Worm (Caenorhabditis elegans) whole organism, L2 larva: Measurements from ENCODE around the gene fem-3.

Source experiments
- C34F6.9 ChIP-seq: fragments of 150-350 bp; optimal IDR thresholded peaks from 2 replicates; lab custom pipeline; 2014; ENCODE audit warnings: missing biosample characterization, missing genetic modification characterization
- F13H6.1 ChIP-seq: sonication (generic microtip); optimal IDR thresholded peaks from 2 replicates; lab custom pipeline; 2016; ENCODE audit warnings: missing genetic modification characterization, missing compliant biosample characterization
- Y55F3AM.14 ChIP-seq: fragments of 200-800 bp; sonication (Bioruptor generic); optimal IDR thresholded peaks from 2 replicates; lab custom pipeline; 2018; ENCODE audit warnings: mild to moderate bottlenecking, missing genetic modification characterization, missing compliant biosample characterization
- ZK546.5 ChIP-seq: sonication (generic microtip); optimal IDR thresholded peaks from 2 replicates; lab custom pipeline; 2017; ENCODE audit warnings: missing biosample characterization, missing genetic modification characterization
- alr-1 ChIP-seq: fragments of 150-350 bp; optimal IDR thresholded peaks from 2 replicates; lab custom pipeline; 2014; ENCODE audit warnings: missing biosample characterization, missing genetic modification characterization
- aly-2 ChIP-seq: fragments of 150-350 bp; optimal IDR thresholded peaks from 2 replicates; lab custom pipeline; 2014; ENCODE audit warnings: missing biosample characterization, missing genetic modification characterization
- ama-1 ChIP-seq: fragments of 150-350 bp; optimal IDR thresholded peaks from 2 replicates; lab custom pipeline; 2018; ENCODE audit warnings: inconsistent platforms
- ceh-82 ChIP-seq: fragments of 150-350 bp; optimal IDR thresholded peaks from 2 replicates; lab custom pipeline; 2014; ENCODE audit warnings: missing biosample characterization, missing genetic modification characterization
- crh-2 ChIP-seq: sonication (generic microtip); optimal IDR thresholded peaks from 2 replicates; lab custom pipeline; 2017; ENCODE audit warnings: missing biosample characterization, missing genetic modification characterization
- egl-27 ChIP-seq: sonication (generic microtip); optimal IDR thresholded peaks from 3 replicates; lab custom pipeline; 2017; ENCODE audit warnings: missing biosample characterization, missing genetic modification reagents, missing genetic modification characterization
- elt-1 ChIP-seq: fragments of 150-350 bp; optimal IDR thresholded peaks from 2 replicates; lab custom pipeline; 2014; ENCODE audit warnings: missing biosample characterization, missing genetic modification characterization
- elt-3 ChIP-seq: sonication (generic microtip); optimal IDR thresholded peaks from 2 replicates; lab custom pipeline; 2017; ENCODE audit warnings: missing biosample characterization, missing genetic modification characterization
- fos-1 ChIP-seq: fragments of 150-350 bp; optimal IDR thresholded peaks from 2 replicates; lab custom pipeline; 2014; ENCODE audit warnings: missing biosample characterization, missing genetic modification characterization
- gmeb-1 ChIP-seq: fragments of 150-350 bp; optimal IDR thresholded peaks from 2 replicates; lab custom pipeline; 2014; ENCODE audit warnings: missing biosample characterization, missing genetic modification characterization
- lin-13 ChIP-seq: fragments of 150-350 bp; optimal IDR thresholded peaks from 2 replicates; lab custom pipeline; 2014; ENCODE audit warnings: missing biosample characterization, missing genetic modification reagents, missing genetic modification characterization
- lin-39 ChIP-seq: fragments of 150-350 bp; optimal IDR thresholded peaks from 2 replicates; lab custom pipeline; 2014; ENCODE audit warnings: missing biosample characterization, missing genetic modification reagents, missing genetic modification characterization
- lsy-2 ChIP-seq, 2 experiments: fragments of 150-350 bp in 1 of 2; sonication (generic microtip) in 1 of 2; optimal IDR thresholded peaks; 2 replicates each; lab custom pipeline; 2014 to 2017; ENCODE audit warnings: missing biosample characterization in 2 of 2, missing genetic modification characterization in 2 of 2
- mbf-1 ChIP-seq: sonication (generic microtip); optimal IDR thresholded peaks from 2 replicates; lab custom pipeline; 2017; ENCODE audit warnings: missing biosample characterization, missing genetic modification characterization
- mdl-1 ChIP-seq, 2 experiments: fragments of 150-350 bp in 1 of 2; sonication (generic microtip) in 1 of 2; optimal IDR thresholded peaks; 2 replicates each; lab custom pipeline; 2017; ENCODE audit warnings: missing biosample characterization in 2 of 2, missing genetic modification characterization in 2 of 2
- nhr-10 ChIP-seq: sonication (generic microtip); optimal IDR thresholded peaks from 2 replicates; lab custom pipeline; 2017; ENCODE audit warnings: missing biosample characterization, missing genetic modification characterization
- nhr-11 ChIP-seq: fragments of 150-350 bp; optimal IDR thresholded peaks from 2 replicates; lab custom pipeline; 2014; ENCODE audit warnings: missing biosample characterization, missing genetic modification characterization
- nhr-21 ChIP-seq: fragments of 150-350 bp; optimal IDR thresholded peaks from 2 replicates; lab custom pipeline; 2014; ENCODE audit warnings: missing biosample characterization, missing genetic modification characterization
- nhr-237 ChIP-seq: fragments of 150-350 bp; optimal IDR thresholded peaks from 2 replicates; lab custom pipeline; 2014; ENCODE audit warnings: missing biosample characterization, missing genetic modification characterization
- nhr-25 ChIP-seq: fragments of 150-350 bp; sonication (generic microtip); optimal IDR thresholded peaks from 3 replicates; lab custom pipeline; 2014; ENCODE audit warnings: missing biosample characterization, missing genetic modification characterization
- nhr-6 ChIP-seq: fragments of 150-350 bp; optimal IDR thresholded peaks from 2 replicates; lab custom pipeline; 2014; ENCODE audit warnings: missing biosample characterization, missing genetic modification characterization
- nhr-77 ChIP-seq: fragments of 150-350 bp; optimal IDR thresholded peaks from 2 replicates; lab custom pipeline; 2014; ENCODE audit warnings: missing biosample characterization, missing genetic modification characterization
- peb-1 ChIP-seq: fragments of 150-350 bp; optimal IDR thresholded peaks from 2 replicates; lab custom pipeline; 2014; ENCODE audit warnings: missing biosample characterization, missing genetic modification characterization
- sem-4 ChIP-seq: fragments of 150-350 bp; optimal IDR thresholded peaks from 2 replicates; lab custom pipeline; 2014; ENCODE audit warnings: missing biosample characterization, missing genetic modification reagents, missing genetic modification characterization
- sma-9 ChIP-seq, 2 experiments: fragments of 150-350 bp in 1 of 2; sonication (generic microtip) in 1 of 2; optimal IDR thresholded peaks; 2 replicates each; lab custom pipeline; 2014 to 2016; ENCODE audit warnings: missing genetic modification characterization in 2 of 2, mild to moderate bottlenecking in 1 of 2, missing biosample characterization in 1 of 2, missing compliant biosample characterization in 1 of 2, missing genetic modification reagents in 1 of 2, moderate library complexity in 1 of 2
- snpc-4 ChIP-seq: fragments of 150-350 bp; optimal IDR thresholded peaks from 2 replicates; lab custom pipeline; 2014; ENCODE audit warnings: missing biosample characterization, missing genetic modification characterization
- unc-39 ChIP-seq: fragments of 150-350 bp; optimal IDR thresholded peaks from 2 replicates; lab custom pipeline; 2014; ENCODE audit warnings: missing biosample characterization, missing genetic modification characterization
- unc-55 ChIP-seq: fragments of 150-350 bp; sonication (generic microtip); optimal IDR thresholded peaks from 3 replicates; lab custom pipeline; 2014; ENCODE audit warnings: missing biosample characterization, missing genetic modification reagents, missing genetic modification characterization
- unc-62 ChIP-seq: fragments of 150-350 bp; optimal IDR thresholded peaks from 2 replicates; lab custom pipeline; 2014; ENCODE audit warnings: missing biosample characterization, missing genetic modification reagents, missing genetic modification characterization
- zag-1 ChIP-seq: fragments of 150-350 bp; optimal IDR thresholded peaks from 2 replicates; lab custom pipeline; 2014; ENCODE audit warnings: missing biosample characterization, missing genetic modification characterization
- ztf-11 ChIP-seq: sonication (generic microtip); optimal IDR thresholded peaks from 2 replicates; lab custom pipeline; 2017; ENCODE audit warnings: missing biosample characterization, missing genetic modification characterization

The fem-3 gene

DNA sequence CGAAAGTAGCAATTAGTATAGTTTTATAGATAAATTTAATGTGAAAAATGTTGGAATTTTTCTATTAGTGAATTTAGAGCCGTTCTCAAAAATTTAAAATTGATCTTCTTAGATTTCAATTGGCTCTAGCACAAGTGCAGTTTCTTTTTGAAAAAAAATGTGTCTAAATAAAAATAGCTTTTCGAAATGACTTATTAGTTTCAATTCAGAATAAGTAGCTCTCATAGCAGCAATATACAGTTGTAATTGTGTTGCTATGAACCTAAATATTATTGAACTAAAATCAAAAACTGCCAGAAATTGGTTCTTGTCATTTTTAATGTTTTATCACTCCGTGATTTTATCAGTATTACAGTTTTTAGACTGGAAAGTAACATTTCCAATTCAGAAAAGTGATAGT is 12.9 kb downstream of the fem-3 start:
- TF ChIP-seq peb-1 (tag; lab: Kevin White, UChicago) (no peak), elt-3 (no peak), alr-1 (tag; lab: Kevin White, UChicago) (no peak), nhr-11 (tag; lab: Kevin White, UChicago) (no peak), crh-2 (tag; lab: Kevin White, UChicago) (no peak), fos-1 (tag; lab: Kevin White, UChicago) (no peak), ztf-11 (no peak), mdl-1 (tag; optimal IDR thresholded peaks at IDR 0.05; lab: Kevin White, UChicago) (no peak), egl-27 (tag; lab: Kevin White, UChicago) (no peak), sma-9 (GFP tag; optimal IDR thresholded peaks at IDR 0.05; lab: Kevin White, UChicago) (no peak), sma-9 (tag; optimal IDR thresholded peaks at IDR 0.05; lab: Kevin White, UChicago) (no peak)

DNA sequence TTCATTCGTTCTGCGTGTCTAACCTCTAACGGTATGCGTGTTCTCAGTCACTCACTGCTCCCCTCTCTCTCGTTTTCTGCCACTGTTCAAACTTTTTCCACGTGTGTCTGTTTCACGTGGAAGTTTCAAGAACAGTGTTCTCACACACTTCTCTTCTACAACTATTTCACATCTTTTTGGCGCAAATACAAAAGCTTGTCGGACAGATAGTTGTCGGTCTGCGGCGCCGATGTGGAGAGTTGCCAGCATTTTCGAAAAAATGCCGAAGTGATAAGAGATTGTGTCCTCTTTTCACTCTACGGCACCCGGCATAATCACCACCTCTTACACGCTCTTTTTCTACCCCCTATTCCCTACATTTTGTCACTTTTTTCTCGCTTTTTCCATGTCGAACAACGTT is 13.6 kb downstream of the fem-3 start:
- TF ChIP-seq gmeb-1 (tag; lab: Kevin White, UChicago) = no peak
- peak; percentile 16 for TF ChIP-seq fos-1 (tag; lab: Kevin White, UChicago)
- peak; percentile 53 for TF ChIP-seq F13H6.1 (tag; lab: Kevin White, UChicago)
- no peak for TF ChIP-seq ZK546.5 (tag; lab: Kevin White, UChicago)
- no peak for TF ChIP-seq C34F6.9
- TF ChIP-seq ama-1 (lab: Kevin White, UChicago) = no peak
- TF ChIP-seq unc-55 (GFP tag; lab: Kevin White, UChicago) = no peak
- TF ChIP-seq crh-2 (tag; lab: Kevin White, UChicago) = peak; percentile 12
- no peak for TF ChIP-seq unc-39 (tag; lab: Kevin White, UChicago)
- TF ChIP-seq ztf-11 = no peak
- TF ChIP-seq elt-3 = no peak

DNA sequence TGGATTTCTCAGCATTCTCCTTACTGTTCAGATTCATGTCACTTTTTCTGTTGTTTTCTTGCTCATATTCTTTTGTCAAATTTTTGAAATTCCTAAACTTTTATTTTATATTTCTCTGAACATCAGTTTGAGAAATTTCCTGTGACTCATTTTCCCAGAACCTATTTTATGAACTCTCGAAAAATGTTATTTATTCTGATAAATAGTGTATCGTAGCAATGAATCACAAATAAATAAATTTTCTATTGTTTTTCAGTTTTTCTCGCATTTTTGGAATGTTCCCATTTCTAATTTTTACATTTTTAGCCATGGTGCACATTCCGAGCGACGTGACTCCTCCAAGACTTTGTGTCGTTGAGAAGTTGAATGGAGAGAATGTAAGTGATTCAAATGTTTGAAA is 14.0 kb downstream of the fem-3 start, which contains the start of gene nrfl-1:
TSS of gene nrfl-1 (plus strand) at position 301 of the 400 bp plus-strand sequence.
- TF ChIP-seq ZK546.5 (tag; lab: Kevin White, UChicago) = no peak
- no peak for TF ChIP-seq mdl-1 (tag; optimal IDR thresholded peaks at IDR 0.05; lab: Kevin White, UChicago)
- TF ChIP-seq nhr-25 (tag; lab: Kevin White, UChicago) = no peak
- no peak for TF ChIP-seq lin-13 (GFP tag; lab: Kevin White, UChicago)
- TF ChIP-seq crh-2 (tag; lab: Kevin White, UChicago) = no peak
- no peak for TF ChIP-seq snpc-4 (tag; lab: Kevin White, UChicago)
- no peak for TF ChIP-seq nhr-77 (tag; lab: Kevin White, UChicago)
- TF ChIP-seq ama-1 (lab: Kevin White, UChicago) = no peak
- no peak for TF ChIP-seq lin-39 (tag; lab: Kevin White, UChicago)
- TF ChIP-seq nhr-11 (tag; lab: Kevin White, UChicago) = no peak
- TF ChIP-seq elt-3 = no peak
- TF ChIP-seq sma-9 (GFP tag; optimal IDR thresholded peaks at IDR 0.05; lab: Kevin White, UChicago) = no peak
- no peak for TF ChIP-seq sma-9 (tag; optimal IDR thresholded peaks at IDR 0.05; lab: Kevin White, UChicago)
- TF ChIP-seq F13H6.1 (tag; lab: Kevin White, UChicago) = no peak
- TF ChIP-seq unc-62 (GFP tag; lab: Kevin White, UChicago) = no peak
- TF ChIP-seq nhr-21 (tag; lab: Kevin White, UChicago) = no peak
- no peak for TF ChIP-seq zag-1
- TF ChIP-seq alr-1 (tag; lab: Kevin White, UChicago) = no peak
- no peak for TF ChIP-seq sem-4

DNA sequence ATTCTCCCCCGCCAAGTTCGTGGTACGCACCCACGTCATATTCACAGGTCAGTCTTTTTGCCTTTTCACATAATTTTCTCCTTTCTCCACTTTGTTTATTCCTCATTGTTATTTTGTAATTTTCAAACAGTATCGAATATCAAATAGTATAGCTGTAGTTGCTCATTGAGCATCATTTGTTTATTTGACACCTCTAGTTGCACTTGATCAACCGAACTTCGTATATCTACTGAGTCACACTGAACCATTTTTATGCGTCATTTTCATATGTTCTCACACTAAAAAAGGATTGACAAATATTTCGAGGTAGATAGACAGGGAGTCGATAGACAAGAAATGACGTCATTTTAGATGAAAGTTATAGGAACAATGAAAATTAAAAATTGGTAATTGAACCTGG is 15.5 kb downstream of the fem-3 start:
- no peak for TF ChIP-seq mbf-1
- TF ChIP-seq lsy-2 (tag; optimal IDR thresholded peaks at IDR 0.05; lab: Kevin White, UChicago) = no peak
- no peak for TF ChIP-seq ama-1 (lab: Kevin White, UChicago)
- TF ChIP-seq elt-1 (tag; lab: Kevin White, UChicago) = no peak
- TF ChIP-seq fos-1 (tag; lab: Kevin White, UChicago) = no peak
- TF ChIP-seq nhr-10 (tag; lab: Kevin White, UChicago) = no peak
- no peak for TF ChIP-seq aly-2 (tag; lab: Kevin White, UChicago)
- TF ChIP-seq egl-27 (tag; lab: Kevin White, UChicago) = no peak
- TF ChIP-seq unc-39 (tag; lab: Kevin White, UChicago) = no peak
- no peak for TF ChIP-seq nhr-237 (tag; lab: Kevin White, UChicago)
- TF ChIP-seq Y55F3AM.14 (GFP tag; lab: Kevin White, UChicago) = no peak
- TF ChIP-seq unc-55 (GFP tag; lab: Kevin White, UChicago) = no peak
- no peak for TF ChIP-seq sma-9 (GFP tag; optimal IDR thresholded peaks at IDR 0.05; lab: Kevin White, UChicago)
- no peak for TF ChIP-seq sma-9 (tag; optimal IDR thresholded peaks at IDR 0.05; lab: Kevin White, UChicago)
- TF ChIP-seq lin-13 (GFP tag; lab: Kevin White, UChicago) = no peak
- TF ChIP-seq nhr-21 (tag; lab: Kevin White, UChicago) = no peak
- TF ChIP-seq ceh-82 (tag; lab: Kevin White, UChicago) = no peak
- no peak for TF ChIP-seq nhr-6 (tag; lab: Kevin White, UChicago)
